Worm (Caenorhabditis elegans) whole organism, L4 larva: ENCODE data around the gene T01H3.5.
A peak's percentile ranks its signal among the peaks of the same experiment; 100 is the strongest.

ENCODE experiments used
- F10B5.3 ChIP-seq: sonication (generic microtip); optimal IDR thresholded peaks from 2 replicates; lab custom pipeline; 2016; ENCODE audit warnings: mild to moderate bottlenecking, missing genetic modification characterization, missing compliant biosample characterization
- F26F4.8 ChIP-seq: fragments of 200-800 bp; sonication (Bioruptor generic); conservative IDR thresholded peaks from 2 replicates; pipeline ENCODE4 v1.3.6; 2022; ENCODE audit warnings: missing genetic modification characterization, missing compliant biosample characterization
- F44E2.7 ChIP-seq: fragments of 200-800 bp; sonication (Bioruptor generic); IDR thresholded peaks from 2 replicates; pipeline ENCODE4 v2.1.2; 2022; ENCODE audit warnings: missing genetic modification characterization, missing compliant biosample characterization
- T20F7.1 ChIP-seq: fragments of 200-800 bp; sonication (Bioruptor generic); optimal IDR thresholded peaks from 2 replicates; lab custom pipeline; 2018; ENCODE audit warnings: mild to moderate bottlenecking, missing genetic modification characterization, missing compliant biosample characterization
- Y105C5A.15 ChIP-seq: fragments of 200-800 bp; sonication (Bioruptor generic); IDR thresholded peaks from 2 replicates; pipeline ENCODE4 v1.3.6; 2022; ENCODE audit warnings: missing genetic modification characterization, missing compliant biosample characterization
- Y75B8A.6 ChIP-seq: fragments of 200-800 bp; sonication (Bioruptor generic); IDR thresholded peaks from 2 replicates; pipeline ENCODE4 v1.3.6; 2022; ENCODE audit warnings: missing genetic modification reagents, missing genetic modification characterization, missing compliant biosample characterization
- aha-1 ChIP-seq: fragments of 150-350 bp; peaks from one replicate; lab custom pipeline; 2014; ENCODE audit warnings: missing biosample characterization, missing genetic modification characterization
- ama-1 ChIP-seq: fragments of 150-350 bp; optimal IDR thresholded peaks from 2 replicates; lab custom pipeline; 2014; ENCODE audit warnings: inconsistent platforms, mixed read lengths
- arid-1 ChIP-seq: fragments of 200-800 bp; sonication (Bioruptor generic); conservative IDR thresholded peaks from 2 replicates; pipeline ENCODE4 v1.3.6; 2022; ENCODE audit warnings: missing genetic modification reagents, missing genetic modification characterization, missing compliant biosample characterization
- ceh-28 ChIP-seq: fragments of 150-350 bp; optimal IDR thresholded peaks from 2 replicates; lab custom pipeline; 2014; ENCODE audit warnings: missing biosample characterization, missing genetic modification reagents, missing genetic modification characterization
- ceh-32 ChIP-seq: sonication (generic microtip); optimal IDR thresholded peaks from 2 replicates; lab custom pipeline; 2016; ENCODE audit warnings: mild to moderate bottlenecking, missing genetic modification characterization, missing compliant biosample characterization; ENCODE audit not compliant: poor library complexity
- daf-16 ChIP-seq, 3 experiments: sonication (generic microtip); optimal IDR thresholded peaks; 2 replicates each; lab custom pipeline; 2016 to 2017; ENCODE audit warnings: missing genetic modification characterization in 3 of 3, missing genetic modification reagents in 3 of 3, mild to moderate bottlenecking in 2 of 3, missing compliant biosample characterization in 2 of 3, missing biosample characterization in 1 of 3, moderate library complexity in 1 of 3
- daf-8 ChIP-seq: fragments of 200-800 bp; sonication (Bioruptor generic); IDR thresholded peaks from 2 replicates; pipeline ENCODE4 v1.3.6; 2022; ENCODE audit warnings: missing genetic modification characterization, missing compliant biosample characterization
- dpl-1 ChIP-seq: fragments of 150-350 bp; optimal IDR thresholded peaks from 2 replicates; lab custom pipeline; 2014; ENCODE audit warnings: missing biosample characterization, missing genetic modification reagents, missing genetic modification characterization
- duxl-1 ChIP-seq: sonication (generic microtip); optimal IDR thresholded peaks from 2 replicates; lab custom pipeline; 2016; ENCODE audit warnings: mild to moderate bottlenecking, missing genetic modification characterization, moderate library complexity, missing compliant biosample characterization; ENCODE audit not compliant: poor library complexity
- dve-1 ChIP-seq: sonication (generic microtip); optimal IDR thresholded peaks from 2 replicates; lab custom pipeline; 2017; ENCODE audit warnings: antibody characterized with exemption, mild to moderate bottlenecking, missing genetic modification characterization, missing compliant biosample characterization; ENCODE audit not compliant: insufficient read depth
- egl-27 ChIP-seq: sonication (generic microtip); optimal IDR thresholded peaks from 3 replicates; lab custom pipeline; 2017; ENCODE audit warnings: missing biosample characterization, missing genetic modification reagents, missing genetic modification characterization
- egl-43 ChIP-seq: fragments of 200-800 bp; sonication (Bioruptor generic); IDR thresholded peaks from 2 replicates; pipeline ENCODE4 v1.3.6; 2022; ENCODE audit warnings: missing genetic modification reagents, missing genetic modification characterization, missing compliant biosample characterization
- fkh-10 ChIP-seq: fragments of 150-350 bp; optimal IDR thresholded peaks from 2 replicates; lab custom pipeline; 2014; ENCODE audit warnings: missing biosample characterization, missing genetic modification reagents, missing genetic modification characterization
- hif-1 ChIP-seq, 2 experiments: sonication (generic microtip); optimal IDR thresholded peaks; 2 replicates each; lab custom pipeline; 2016 to 2017; ENCODE audit warnings: missing compliant biosample characterization in 2 of 2, missing genetic modification characterization in 2 of 2, missing genetic modification reagents in 2 of 2, missing genotype in 2 of 2, mild to moderate bottlenecking in 1 of 2
- hlh-30 ChIP-seq: sonication (generic microtip); optimal IDR thresholded peaks from 2 replicates; lab custom pipeline; 2017; ENCODE audit warnings: antibody characterized with exemption, mild to moderate bottlenecking, missing genetic modification characterization, missing compliant biosample characterization; ENCODE audit not compliant: insufficient read depth
- lin-13 ChIP-seq: fragments of 150-350 bp; optimal IDR thresholded peaks from 2 replicates; lab custom pipeline; 2014; ENCODE audit warnings: missing biosample characterization, missing genetic modification reagents, missing genetic modification characterization
- lin-38 ChIP-seq: fragments of 200-800 bp; sonication (Bioruptor generic); IDR thresholded peaks from 2 replicates; pipeline ENCODE4 v1.3.6; 2022; ENCODE audit warnings: missing genetic modification reagents, missing genetic modification characterization, missing compliant biosample characterization
- lsy-2 ChIP-seq, 2 experiments: fragments of 150-350 bp in 1 of 2; sonication (generic microtip) in 1 of 2; optimal IDR thresholded peaks; 2 replicates each; lab custom pipeline; 2014 to 2017; ENCODE audit warnings: missing biosample characterization in 2 of 2, missing genetic modification characterization in 2 of 2
- madf-5 ChIP-seq, 2 experiments: fragments of 200-800 bp; sonication (Bioruptor generic); IDR thresholded peaks; 2 replicates each; pipeline ENCODE4 v1.3.6; 2022; ENCODE audit warnings: missing compliant biosample characterization in 2 of 2, missing genetic modification characterization in 2 of 2
- mdt-29 ChIP-seq: fragments of 200-800 bp; sonication (Bioruptor generic); IDR thresholded peaks from 2 replicates; pipeline ENCODE4 v1.3.6; 2022; ENCODE audit warnings: missing genetic modification reagents, missing genetic modification characterization, missing compliant biosample characterization
- mep-1 ChIP-seq: fragments of 150-350 bp; sonication (generic microtip); optimal IDR thresholded peaks from 3 replicates; lab custom pipeline; 2014; ENCODE audit warnings: missing biosample characterization, missing genetic modification characterization
- mes-2 ChIP-seq: sonication (generic microtip); optimal IDR thresholded peaks from 2 replicates; lab custom pipeline; 2016; ENCODE audit warnings: missing genotype, mild to moderate bottlenecking, missing genetic modification characterization, missing compliant biosample characterization; ENCODE audit not compliant: poor library complexity, severe bottlenecking
- mxl-3 ChIP-seq: fragments of 200-800 bp; sonication (Bioruptor generic); optimal IDR thresholded peaks from 2 replicates; lab custom pipeline; 2018; ENCODE audit warnings: mild to moderate bottlenecking, missing genetic modification characterization, missing compliant biosample characterization
- nhr-10 ChIP-seq: fragments of 150-350 bp; optimal IDR thresholded peaks from 2 replicates; lab custom pipeline; 2014; ENCODE audit warnings: missing biosample characterization, missing genetic modification characterization
- nhr-111 ChIP-seq: fragments of 200-800 bp; sonication (Bioruptor generic); optimal IDR thresholded peaks from 2 replicates; lab custom pipeline; 2018; ENCODE audit warnings: mild to moderate bottlenecking, missing genetic modification characterization, missing compliant biosample characterization
- nhr-237 ChIP-seq: sonication (generic microtip); optimal IDR thresholded peaks from 2 replicates; lab custom pipeline; 2017; ENCODE audit warnings: missing biosample characterization, missing genetic modification characterization
- php-3 ChIP-seq: fragments of 200-800 bp; sonication (Bioruptor generic); IDR thresholded peaks from 2 replicates; pipeline ENCODE4 v1.3.6; 2022; ENCODE audit warnings: missing genetic modification reagents, missing genetic modification characterization, missing compliant biosample characterization
- pqm-1 ChIP-seq: sonication (generic microtip); optimal IDR thresholded peaks from 2 replicates; lab custom pipeline; 2017; ENCODE audit warnings: missing biosample characterization, missing genetic modification characterization
- skn-1 ChIP-seq: fragments of 150-350 bp; optimal IDR thresholded peaks from 2 replicates; lab custom pipeline; 2014; ENCODE audit warnings: missing biosample characterization, missing genetic modification characterization
- snpc-1.2 ChIP-seq: fragments of 200-800 bp; sonication (Bioruptor generic); IDR thresholded peaks from 2 replicates; pipeline ENCODE4 v1.3.6; 2022; ENCODE audit warnings: missing genetic modification reagents, missing genetic modification characterization, missing compliant biosample characterization
- tag-97 ChIP-seq: fragments of 200-800 bp; sonication (Bioruptor generic); IDR thresholded peaks from 2 replicates; pipeline ENCODE4 v1.3.6; 2022; ENCODE audit warnings: missing genetic modification characterization, missing compliant biosample characterization
- unc-130 ChIP-seq: sonication (generic microtip); optimal IDR thresholded peaks from 2 replicates; lab custom pipeline; 2016; ENCODE audit warnings: missing genetic modification reagents, missing genetic modification characterization, missing compliant biosample characterization
- unc-62 ChIP-seq, 3 experiments: fragments of 150-350 bp in 1 of 3; sonication (generic microtip); optimal IDR thresholded peaks in 2 of 3; peaks in 1 of 3; 1 replicate in 1 of 3; 2 replicates in 2 of 3; lab custom pipeline; 2014 to 2017; ENCODE audit warnings: missing biosample characterization in 3 of 3, missing genetic modification characterization in 3 of 3, missing genetic modification reagents in 3 of 3, missing genotype in 1 of 3
- zip-11 ChIP-seq: fragments of 200-800 bp; sonication (Bioruptor generic); IDR thresholded peaks from 2 replicates; pipeline ENCODE4 v1.3.6; 2022; ENCODE audit warnings: missing genetic modification characterization, missing compliant biosample characterization

T01H3.5 gene

ce11 chrII:7864207-7864606 lies 15.2 kb upstream of the T01H3.5 start, which contains the start of gene ostb-1:
Gene ostb-1, plus strand, starts transcription at chrII:7864507.
- peak; percentile 26 for TF ChIP-seq dpl-1 (GFP tag; lab: Kevin White, UChicago)
- TF ChIP-seq lsy-2 (tag; optimal IDR thresholded peaks at IDR 0.05; lab: Kevin White, UChicago) = peak in 1 of 2 experiments; percentile 82
- peak; percentile 10 for TF ChIP-seq dve-1 (tag; lab: Kevin White, UChicago)
- no peak for TF ChIP-seq mxl-3
- TF ChIP-seq zip-11 (GFP tag; lab: Robert Waterston, UW) = no peak
- no peak for TF ChIP-seq daf-16 (GFP tag; optimal IDR thresholded peaks at IDR 0.05; lab: Kevin White, UChicago)
- peak; percentile 72 for TF ChIP-seq daf-16 (tag; optimal IDR thresholded peaks at IDR 0.05; lab: Kevin White, UChicago)
- peak; percentile 43 for TF ChIP-seq T20F7.1
- no peak for TF ChIP-seq F26F4.8 (GFP tag; lab: Robert Waterston, UW)
- peak; percentile 55 for TF ChIP-seq mes-2 (tag; lab: Kevin White, UChicago)
- peak; percentile 2 for TF ChIP-seq hlh-30 (tag; lab: Kevin White, UChicago)
- TF ChIP-seq lin-38 = peak; percentile 14; the same call in 1 of the 2 replicates

- no peak for TF ChIP-seq ceh-32 (tag; lab: Kevin White, UChicago)
- TF ChIP-seq aha-1 = peak; percentile 66
- no peak for TF ChIP-seq ceh-28 (tag; lab: Kevin White, UChicago)
- TF ChIP-seq pqm-1 (tag; lab: Kevin White, UChicago) = no peak
- peak in 1 of 2 experiments; percentile 50 for TF ChIP-seq unc-62 (GFP tag; optimal IDR thresholded peaks at IDR 0.05 in 1 of 2; lab: Kevin White, UChicago)
- no peak for TF ChIP-seq unc-62 (tag; optimal IDR thresholded peaks at IDR 0.05; lab: Kevin White, UChicago)
- TF ChIP-seq mdt-29 = no peak
Observed at ce11 chrII:7864892-7865291, 14.5 kb upstream of the T01H3.5 start.

- peak; percentile 40 for TF ChIP-seq unc-130 (GFP tag; lab: Kevin White, UChicago)
- TF ChIP-seq Y105C5A.15 = peak; percentile 28; the same call in 1 of the 2 replicates
- TF ChIP-seq nhr-10 (tag; lab: Kevin White, UChicago) = no peak
- TF ChIP-seq T20F7.1 = peak; percentile 20
- TF ChIP-seq daf-16 (GFP tag; optimal IDR thresholded peaks at IDR 0.05; lab: Kevin White, UChicago) = peak in 1 of 2 experiments; percentile 33
- TF ChIP-seq daf-16 (tag; optimal IDR thresholded peaks at IDR 0.05; lab: Kevin White, UChicago) = no peak
- TF ChIP-seq madf-5 (GFP tag; IDR thresholded peaks at IDR 0.05; lab: Robert Waterston, UW) = no peak
- TF ChIP-seq lin-38 = peak; percentile 46
- TF ChIP-seq F10B5.3 (tag; lab: Kevin White, UChicago) = peak; percentile 9
- peak; percentile 0 for TF ChIP-seq duxl-1
- TF ChIP-seq lsy-2 (tag; optimal IDR thresholded peaks at IDR 0.05; lab: Kevin White, UChicago) = peak in 1 of 2 experiments; percentile 8
- TF ChIP-seq nhr-111 (GFP tag; lab: Kevin White, UChicago) = no peak
- 0 out of 2 replicates have a peak, but pooled peaks have one; percentile 11 for TF ChIP-seq arid-1 (GFP tag; lab: Robert Waterston, UW)
- peak; percentile 12 for TF ChIP-seq mep-1 (tag; lab: Kevin White, UChicago)
- no peak for TF ChIP-seq egl-27 (tag; lab: Kevin White, UChicago)
- TF ChIP-seq hif-1 (tag; optimal IDR thresholded peaks at IDR 0.05; lab: Kevin White, UChicago) = no peak
- no peak for TF ChIP-seq lin-13 (GFP tag; lab: Kevin White, UChicago)
Observed at ce11 chrII:7866081-7866480, 13.3 kb upstream of the T01H3.5 start.

- no peak for TF ChIP-seq daf-16 (GFP tag; optimal IDR thresholded peaks at IDR 0.05; lab: Kevin White, UChicago)
- TF ChIP-seq daf-16 (tag; optimal IDR thresholded peaks at IDR 0.05; lab: Kevin White, UChicago) = no peak
- TF ChIP-seq aha-1 = peak; percentile 64
Observed at ce11 chrII:7870062-7870461, 9.4 kb upstream of the T01H3.5 start, which contains the start of gene ztf-17. Gene ztf-17, minus strand, starts transcription at chrII:7870162.

ce11 chrII:7870632-7871031 lies 8.8 kb upstream of the T01H3.5 start:
- no peak for TF ChIP-seq snpc-1.2 (GFP tag; lab: Robert Waterston, UW)
- no peak for TF ChIP-seq egl-43 (GFP tag; lab: Robert Waterston, UW)
- TF ChIP-seq fkh-10 (GFP tag; lab: Kevin White, UChicago) = no peak
- peak; percentile 76 to 98 for TF ChIP-seq lsy-2 (tag; optimal IDR thresholded peaks at IDR 0.05; lab: Kevin White, UChicago)
- TF ChIP-seq aha-1 = peak; percentile 84
- TF ChIP-seq daf-16 (GFP tag; optimal IDR thresholded peaks at IDR 0.05; lab: Kevin White, UChicago) = peak; percentile 0 to 86
- peak; percentile 51 for TF ChIP-seq daf-16 (tag; optimal IDR thresholded peaks at IDR 0.05; lab: Kevin White, UChicago)
- no peak for TF ChIP-seq skn-1 (tag; lab: Kevin White, UChicago)
- TF ChIP-seq ama-1 (lab: Kevin White, UChicago) = peak; percentile 32
- 0 out of 2 replicates have a peak, but pooled peaks have one; percentile 40 for TF ChIP-seq lin-38
- TF ChIP-seq php-3 (GFP tag; lab: Robert Waterston, UW) = no peak
- TF ChIP-seq hif-1 (tag; optimal IDR thresholded peaks at IDR 0.05; lab: Kevin White, UChicago) = peak in 1 of 2 experiments; percentile 37
- TF ChIP-seq F44E2.7 (GFP tag; lab: Robert Waterston, UW) = no peak
- TF ChIP-seq Y75B8A.6 (GFP tag; lab: Robert Waterston, UW) = no peak
- TF ChIP-seq tag-97 (GFP tag; lab: Robert Waterston, UW) = no peak
- TF ChIP-seq nhr-237 = no peak
- no peak for TF ChIP-seq daf-8
- TF ChIP-seq T20F7.1 = peak; percentile 78
- TF ChIP-seq unc-130 (GFP tag; lab: Kevin White, UChicago) = no peak
